1 worm cellular context compared by ENCODE assay signal in the genomic region with DNA sequence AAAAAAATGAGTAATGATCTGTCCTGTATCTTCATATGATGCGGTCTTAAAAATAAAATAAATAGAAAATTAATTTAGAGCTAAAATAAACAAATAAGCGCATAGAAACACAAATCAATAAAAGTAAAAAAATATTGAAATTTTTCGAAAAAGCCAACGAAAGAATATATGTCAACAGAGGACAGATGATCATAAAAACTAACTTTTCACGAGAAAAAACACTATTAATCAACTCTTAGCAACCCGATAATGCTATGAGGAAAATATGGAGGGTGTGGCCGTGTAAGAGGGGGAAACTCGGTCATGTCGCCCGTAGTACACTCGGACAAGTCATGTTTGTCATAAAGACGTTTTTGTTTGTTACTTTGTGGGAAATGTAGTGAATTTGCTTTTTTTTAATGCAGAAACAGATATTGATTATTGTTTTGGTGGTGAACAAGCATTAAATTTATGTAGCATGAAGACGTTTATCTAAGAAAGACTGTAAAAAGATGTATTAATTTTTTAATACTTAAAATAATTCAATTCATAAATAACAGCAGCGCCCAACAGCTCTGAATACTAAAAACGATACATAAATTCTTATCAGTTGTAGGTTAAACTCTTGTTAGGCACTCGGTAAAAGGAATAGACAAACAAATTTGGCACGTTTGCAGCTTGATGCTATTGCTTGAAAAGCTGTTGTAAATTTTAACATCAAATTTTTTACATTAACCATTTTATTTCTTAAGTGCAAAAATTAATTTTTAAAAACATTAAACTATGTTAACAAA.
TF ChIP-seq lines count a peak whose summit lies in the region.

A gene (minus strand): TSS at position 51 of the 773 bp plus-strand sequence.

TF ChIP-seq in whole organism, L4 larva, 104 proteins besides CTCF, POLR2A, EP300 and RAD21 (continued from another document):
- no peak for TF ChIP-seq daf-12 (tag; optimal IDR thresholded peaks at IDR 0.05; lab: Kevin White, UChicago)
- TF ChIP-seq skn-1 (tag; optimal IDR thresholded peaks at IDR 0.05; lab: Kevin White, UChicago): no peak
- TF ChIP-seq pqm-1 (tag; optimal IDR thresholded peaks at IDR 0.05; lab: Kevin White, UChicago): no peak
- no peak for TF ChIP-seq ces-1 (GFP tag; optimal IDR thresholded peaks at IDR 0.05; lab: Kevin White, UChicago)
- no peak for TF ChIP-seq egl-27 (tag; optimal IDR thresholded peaks at IDR 0.05; lab: Kevin White, UChicago)
- no peak for TF ChIP-seq lir-3 (tag; optimal IDR thresholded peaks at IDR 0.05; lab: Kevin White, UChicago)
- no peak for TF ChIP-seq D1046.2 (GFP tag; IDR thresholded peaks at IDR 0.05; lab: Robert Waterston, UW)
- TF ChIP-seq nhr-111 (GFP tag; optimal IDR thresholded peaks at IDR 0.05; lab: Kevin White, UChicago): no peak
- peak; percentile 15 for TF ChIP-seq duxl-1 (tag; optimal IDR thresholded peaks at IDR 0.05; lab: Kevin White, UChicago; ENCODE audit: poor library complexity)
- no peak for TF ChIP-seq mdl-1 (tag; optimal IDR thresholded peaks at IDR 0.05; lab: Kevin White, UChicago)
- TF ChIP-seq rbr-2 (tag; optimal IDR thresholded peaks at IDR 0.05; lab: Kevin White, UChicago): peak; percentile 39
- no peak for TF ChIP-seq nhr-25 (tag; optimal IDR thresholded peaks at IDR 0.05; lab: Kevin White, UChicago; ENCODE audit: borderline replicate concordance, insufficient read depth)
- peak; percentile 12 for TF ChIP-seq nhr-102 (tag; optimal IDR thresholded peaks at IDR 0.05; lab: Kevin White, UChicago)
- TF ChIP-seq lin-38 (GFP tag; IDR thresholded peaks at IDR 0.05; lab: Robert Waterston, UW): no peak
- TF ChIP-seq hif-1 (tag; optimal IDR thresholded peaks at IDR 0.05; lab: Kevin White, UChicago): peak in 1 of 2 experiments; percentile 79
